Fruit fly (Drosophila melanogaster) whole organism: Measurements from ENCODE around the gene CG43739.

ENCODE experiments used
- CG8478 ChIP-seq: fragments of >200 bp; optimal IDR thresholded peaks from 2 replicates; lab custom pipeline; 2018; ENCODE audit warnings: inconsistent platforms
- Dll ChIP-seq: fragments of >200 bp; optimal IDR thresholded peaks from 2 replicates; lab custom pipeline; 2017
- EcR ChIP-seq, 2 experiments: fragments of >200 bp; optimal IDR thresholded peaks; 2 replicates each; lab custom pipeline; 2017; ENCODE audit warnings: missing biosample characterization in 2 of 2, missing genetic modification characterization in 2 of 2, missing genetic modification reagents in 2 of 2
- pan ChIP-seq: fragments of >200 bp; optimal IDR thresholded peaks from 2 replicates; lab custom pipeline; 2017
- psq ChIP-seq: fragments of >200 bp; optimal IDR thresholded peaks from 2 replicates; lab custom pipeline; 2017
- usp ChIP-seq: fragments of >200 bp; optimal IDR thresholded peaks from 2 replicates; lab custom pipeline; 2017; ENCODE audit warnings: missing biosample characterization, missing genetic modification characterization, mixed read lengths

The CG43739 gene

dm6 chr2L:20851592-20851991, 67.1 kb downstream of the CG43739 start:
- no peak for TF ChIP-seq EcR (GFP tag; optimal IDR thresholded peaks at IDR 0.05; lab: Kevin White, UChicago)
- no peak for TF ChIP-seq Dll (lab: Kevin White, UChicago)
- TF ChIP-seq psq (lab: Kevin White, UChicago) = no peak
- no peak for TF ChIP-seq CG8478
- TF ChIP-seq usp = no peak
- TF ChIP-seq pan (lab: Kevin White, UChicago) = no peak

- TF ChIP-seq usp (no peak), CG8478 (no peak), psq (lab: Kevin White, UChicago) (no peak), EcR (GFP tag; optimal IDR thresholded peaks at IDR 0.05; lab: Kevin White, UChicago) (no peak), pan (lab: Kevin White, UChicago) (no peak), Dll (lab: Kevin White, UChicago) (no peak)
Measured at dm6 chr2L:20849000-20849399, 69.7 kb downstream of the CG43739 start, which contains the start of gene CG14402. CG14402 (plus strand) TSS chr2L:20849300.

DNA sequence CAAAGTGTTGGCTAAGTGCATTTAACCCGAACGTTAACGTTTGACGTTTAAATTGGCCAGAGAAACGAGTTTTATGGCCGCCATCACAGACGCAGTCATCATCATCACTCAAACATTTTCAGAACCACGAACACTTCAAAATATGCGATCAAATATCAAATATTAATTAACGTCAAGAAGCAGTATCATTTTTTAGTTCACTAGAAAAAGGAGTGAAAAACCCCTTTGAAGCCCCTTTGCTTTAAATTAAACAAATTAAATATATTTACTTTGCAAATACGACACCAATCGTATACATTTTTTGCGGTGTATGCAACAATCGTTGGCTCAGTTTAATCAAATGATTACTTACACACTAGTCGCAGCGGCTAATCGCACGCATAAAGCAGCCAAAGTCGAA, 74.3 kb downstream of the CG43739 start:
- TF ChIP-seq pan (lab: Kevin White, UChicago) (no peak), Dll (lab: Kevin White, UChicago) (no peak), CG8478 (no peak), usp (no peak), EcR (GFP tag; optimal IDR thresholded peaks at IDR 0.05; lab: Kevin White, UChicago) (no peak), psq (lab: Kevin White, UChicago) (no peak)

DNA sequence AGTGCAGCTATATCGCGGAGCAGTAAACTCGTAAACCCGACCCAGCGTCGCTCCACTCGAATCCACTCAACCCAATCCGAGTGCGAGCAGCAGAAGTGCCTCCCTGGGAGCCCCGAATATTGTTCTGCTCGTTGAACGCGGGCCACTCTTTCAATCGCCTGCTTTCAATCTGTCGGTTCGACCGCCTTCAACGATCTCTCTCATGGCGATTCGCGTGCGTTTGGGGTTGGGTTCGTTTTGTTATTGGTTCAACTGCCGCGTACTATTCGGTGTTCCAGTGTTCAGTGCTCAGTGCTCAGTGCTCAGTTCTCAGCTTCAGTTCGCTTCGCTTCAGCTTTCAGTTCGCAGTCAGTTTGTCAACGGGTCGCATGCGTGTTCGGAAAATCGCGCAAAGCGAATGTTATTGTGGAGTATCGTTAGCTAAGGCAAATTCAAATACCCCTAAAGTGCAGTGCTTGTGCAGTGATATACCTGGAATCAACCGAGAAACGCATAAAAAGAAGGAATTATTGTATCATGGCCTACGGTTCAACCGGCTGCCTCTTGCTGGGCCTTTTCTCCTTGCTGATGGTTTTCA, 78.2 kb downstream of the CG43739 start, which contains the start of gene CG31676:
Gene CG31676, plus strand, starts transcription at position 289 of the 577 bp plus-strand sequence.
- TF ChIP-seq psq (lab: Kevin White, UChicago) (no peak), EcR (GFP tag; optimal IDR thresholded peaks at IDR 0.05; lab: Kevin White, UChicago) (no peak), CG8478 (no peak), pan (lab: Kevin White, UChicago) (no peak), usp (no peak), Dll (lab: Kevin White, UChicago) (no peak)

DNA sequence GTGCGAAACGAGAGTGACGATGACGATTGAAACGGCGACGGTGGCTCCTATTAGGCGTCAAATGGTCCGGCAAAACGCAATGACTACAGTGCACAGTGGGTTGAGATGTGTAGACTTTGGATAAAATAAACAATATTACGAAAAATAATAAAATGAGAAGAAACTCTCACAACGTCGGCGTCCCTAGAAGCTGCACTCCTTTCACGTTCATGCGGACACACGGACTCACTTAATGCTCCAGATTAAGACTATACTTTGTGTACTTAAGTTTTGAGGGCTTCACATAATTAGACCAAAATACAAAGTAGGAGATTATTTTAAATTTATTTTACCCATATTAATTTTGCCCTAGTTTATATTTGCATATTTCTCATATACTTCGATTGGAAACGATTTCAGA, 78.7 kb downstream of the CG43739 start:
- no peak for TF ChIP-seq EcR (GFP tag; optimal IDR thresholded peaks at IDR 0.05; lab: Kevin White, UChicago)
- no peak for TF ChIP-seq Dll (lab: Kevin White, UChicago)
- TF ChIP-seq usp = no peak
- TF ChIP-seq pan (lab: Kevin White, UChicago) = no peak
- no peak for TF ChIP-seq psq (lab: Kevin White, UChicago)

- no peak for TF ChIP-seq usp
- TF ChIP-seq Dll (lab: Kevin White, UChicago) = no peak
- TF ChIP-seq psq (lab: Kevin White, UChicago) = no peak
- TF ChIP-seq pan (lab: Kevin White, UChicago) = no peak
- TF ChIP-seq EcR (GFP tag; optimal IDR thresholded peaks at IDR 0.05; lab: Kevin White, UChicago) = no peak
- TF ChIP-seq CG8478 = no peak
Measured at dm6 chr2L:20837885-20838284, 80.8 kb downstream of the CG43739 start, which contains the start of gene Spn38F. Spn38F (minus strand) TSS chr2L:20837985.

- no peak for TF ChIP-seq Dll (lab: Kevin White, UChicago)
- no peak for TF ChIP-seq CG8478
- TF ChIP-seq psq (lab: Kevin White, UChicago) = no peak
- no peak for TF ChIP-seq pan (lab: Kevin White, UChicago)
- TF ChIP-seq usp = no peak
- TF ChIP-seq EcR (GFP tag; optimal IDR thresholded peaks at IDR 0.05; lab: Kevin White, UChicago) = no peak
Measured at dm6 chr2L:20835501-20835900, 83.2 kb downstream of the CG43739 start, which contains the start of gene Oseg5. Oseg5 (minus strand) TSS chr2L:20835840.

- TF ChIP-seq Dll (lab: Kevin White, UChicago) (no peak), psq (lab: Kevin White, UChicago) (no peak), CG8478 (no peak), EcR (GFP tag; optimal IDR thresholded peaks at IDR 0.05; lab: Kevin White, UChicago) (no peak), usp (no peak), pan (lab: Kevin White, UChicago) (no peak)
Measured at dm6 chr2L:20831060-20831459, 87.7 kb downstream of the CG43739 start, which contains the start of gene CG31674. CG31674 (plus strand) TSS chr2L:20831262.

DNA sequence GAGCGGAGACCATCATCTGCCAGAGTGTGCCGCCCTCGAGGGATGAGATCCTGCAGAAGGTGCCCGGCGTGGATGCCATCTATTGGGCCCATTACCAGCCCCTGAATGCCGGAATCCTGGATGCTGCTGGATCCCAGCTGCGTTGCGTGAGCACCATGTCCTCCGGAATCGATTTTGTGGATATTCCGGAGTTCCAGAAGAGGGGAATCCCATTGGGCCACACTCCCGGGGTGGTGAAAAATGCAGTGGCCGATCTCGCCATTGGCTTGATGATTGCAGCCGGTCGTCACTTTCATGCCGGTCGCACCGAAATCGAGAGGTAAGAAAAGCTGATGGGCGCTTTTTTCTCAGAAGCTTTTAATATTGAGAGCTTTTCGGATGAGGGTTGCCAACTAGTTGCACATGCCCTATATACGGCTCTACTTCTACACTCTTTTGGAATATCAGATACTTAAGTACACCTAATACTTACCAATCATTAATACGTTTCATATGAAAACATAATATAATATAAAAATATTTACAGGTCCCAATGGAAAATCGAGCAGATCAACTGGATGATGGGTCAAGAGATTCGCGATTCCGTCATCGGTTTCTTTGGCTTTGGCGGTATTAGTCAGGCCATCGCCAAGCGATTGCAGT, 88.9 kb downstream of the CG43739 start:
- no peak for TF ChIP-seq EcR (GFP tag; optimal IDR thresholded peaks at IDR 0.05; lab: Kevin White, UChicago)
- TF ChIP-seq pan (lab: Kevin White, UChicago) = no peak
- no peak for TF ChIP-seq usp
- no peak for TF ChIP-seq CG8478
- no peak for TF ChIP-seq psq (lab: Kevin White, UChicago)
- no peak for TF ChIP-seq Dll (lab: Kevin White, UChicago)

DNA sequence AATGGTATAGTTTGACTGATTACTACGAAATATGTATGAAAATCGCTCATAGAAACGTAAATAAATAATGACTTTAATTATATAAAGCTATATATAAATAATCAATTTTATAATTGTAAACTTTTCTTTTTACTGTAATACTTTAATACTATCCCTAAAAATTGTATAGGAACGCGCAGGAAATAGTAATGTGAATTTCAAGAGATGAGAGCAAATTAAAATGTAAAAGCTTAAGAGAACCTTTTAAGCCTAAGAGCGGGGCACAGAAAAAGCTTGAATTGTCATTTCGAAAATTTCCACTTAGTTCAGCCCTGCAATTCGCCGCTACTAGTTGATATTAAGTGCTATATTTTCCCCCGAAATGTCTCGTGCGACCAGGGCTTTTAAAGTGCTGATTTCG, 89.4 kb downstream of the CG43739 start, which contains the start of gene CG31673:
Gene CG31673, plus strand, starts transcription at position 301 of the 400 bp plus-strand sequence.
- TF ChIP-seq pan (lab: Kevin White, UChicago) (no peak), EcR (GFP tag; optimal IDR thresholded peaks at IDR 0.05; lab: Kevin White, UChicago) (no peak), Dll (lab: Kevin White, UChicago) (no peak), psq (lab: Kevin White, UChicago) (no peak), usp (no peak), CG8478 (no peak)

- TF ChIP-seq psq (lab: Kevin White, UChicago) (no peak), Dll (lab: Kevin White, UChicago) (no peak), CG8478 (no peak), EcR (GFP tag; optimal IDR thresholded peaks at IDR 0.05; lab: Kevin White, UChicago) (no peak), usp (no peak), pan (lab: Kevin White, UChicago) (no peak)
Measured at dm6 chr2L:20828701-20829100, 90.0 kb downstream of the CG43739 start.

DNA sequence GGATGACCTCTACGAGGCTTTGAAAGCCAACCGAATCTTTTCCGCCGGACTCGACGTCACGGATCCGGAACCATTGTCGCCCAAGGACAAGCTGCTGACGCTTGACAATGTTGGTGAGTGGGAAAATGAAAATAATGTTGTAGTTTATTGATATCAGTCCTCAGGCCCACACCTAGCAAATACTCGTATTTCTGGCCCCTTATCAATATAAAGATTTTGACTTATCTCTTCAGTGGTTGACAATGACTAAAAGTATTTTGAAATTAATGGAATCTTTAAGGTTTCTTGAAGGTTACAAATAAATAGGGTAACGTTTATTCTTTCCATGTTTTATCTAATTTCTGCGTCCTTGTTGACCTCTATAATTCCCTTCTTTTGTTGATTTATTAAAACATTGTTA, 91.7 kb downstream of the CG43739 start:
- no peak for TF ChIP-seq CG8478
- no peak for TF ChIP-seq pan (lab: Kevin White, UChicago)
- no peak for TF ChIP-seq usp
- TF ChIP-seq psq (lab: Kevin White, UChicago) = no peak
- TF ChIP-seq EcR (GFP tag; optimal IDR thresholded peaks at IDR 0.05; lab: Kevin White, UChicago) = no peak
- TF ChIP-seq Dll (lab: Kevin White, UChicago) = no peak
